Fruit fly (Drosophila melanogaster) whole organism, embryonic: ENCODE measurements around the gene eIF4H2.

Experiments used
- Atf-2 ChIP-seq: fragments of 200-800 bp; sonication (Bioruptor generic); optimal IDR thresholded peaks from 2 replicates; lab custom pipeline; 2016; ENCODE audit warnings: missing biosample characterization, missing genetic modification characterization
- CG10959 ChIP-seq: fragments of 200-800 bp; sonication (Bioruptor generic); IDR thresholded peaks from 2 replicates; pipeline ENCODE4 v1.3.6; 2022; ENCODE audit warnings: missing biosample characterization, missing genetic modification characterization
- CG11456 ChIP-seq: fragments of 200-800 bp; sonication (Bioruptor generic); IDR thresholded peaks from 3 replicates; pipeline ENCODE4 v1.3.6; 2022; ENCODE audit warnings: missing biosample characterization, missing genetic modification characterization
- CG13624 ChIP-seq: fragments of 200-800 bp; sonication (Bioruptor generic); optimal IDR thresholded peaks from 2 replicates; lab custom pipeline; 2016; ENCODE audit warnings: missing biosample characterization, missing genetic modification characterization
- CG14441 ChIP-seq: fragments of 200-800 bp; sonication (Bioruptor generic); IDR thresholded peaks from 2 replicates; pipeline ENCODE4 v1.3.6; 2022; ENCODE audit warnings: missing biosample characterization, missing genetic modification characterization
- CG18764 ChIP-seq: fragments of 200-800 bp; sonication (Bioruptor generic); optimal IDR thresholded peaks from 3 replicates; lab custom pipeline; 2016; ENCODE audit warnings: missing biosample characterization, missing genetic modification characterization
- CG3065 ChIP-seq: fragments of 200-800 bp; sonication (Bioruptor generic); optimal IDR thresholded peaks from 2 replicates; lab custom pipeline; 2016; ENCODE audit warnings: missing biosample characterization, missing genetic modification characterization
- CG31441 ChIP-seq: fragments of 200-800 bp; sonication (Bioruptor generic); IDR thresholded peaks from 2 replicates; pipeline ENCODE4 v1.3.6; 2022; ENCODE audit warnings: missing biosample characterization, missing genetic modification characterization
- CG3281 ChIP-seq: fragments of 200-800 bp; sonication (Bioruptor generic); optimal IDR thresholded peaks from 3 replicates; lab custom pipeline; 2017; ENCODE audit warnings: missing biosample characterization, mild to moderate bottlenecking, missing genetic modification characterization
- CG3407 ChIP-seq: fragments of 200-800 bp; sonication (Bioruptor generic); optimal IDR thresholded peaks from 2 replicates; lab custom pipeline; 2018; ENCODE audit warnings: missing biosample characterization, mild to moderate bottlenecking, missing genetic modification characterization
- CG6683 ChIP-seq: fragments of 200-800 bp; sonication (Bioruptor generic); optimal IDR thresholded peaks from 2 replicates; lab custom pipeline; 2017; ENCODE audit warnings: missing biosample characterization, mild to moderate bottlenecking, missing genetic modification characterization, missing genetic modification reagents
- CG6689 ChIP-seq: fragments of 200-800 bp; sonication (Bioruptor generic); IDR thresholded peaks from 2 replicates; pipeline ENCODE4 v1.3.6; 2022; ENCODE audit warnings: missing biosample characterization, missing genetic modification characterization
- CG7839 ChIP-seq: fragments of 200-800 bp; sonication (Bioruptor generic); optimal IDR thresholded peaks from 3 replicates; lab custom pipeline; 2018; ENCODE audit warnings: missing biosample characterization, mild to moderate bottlenecking, missing genetic modification characterization, moderate library complexity
- CG7928 ChIP-seq: fragments of 200-800 bp; sonication (Bioruptor generic); optimal IDR thresholded peaks from 2 replicates; lab custom pipeline; 2017; ENCODE audit warnings: missing biosample characterization, mild to moderate bottlenecking, missing genetic modification characterization
- CG7963 ChIP-seq: fragments of 200-800 bp; sonication (Bioruptor generic); IDR thresholded peaks from 3 replicates; pipeline ENCODE4 v1.3.6; 2022; ENCODE audit warnings: missing biosample characterization, missing genetic modification characterization; ENCODE audit not compliant: partially characterized antibody
- CG8944 ChIP-seq: fragments of 200-800 bp; sonication (Bioruptor generic); optimal IDR thresholded peaks from 3 replicates; lab custom pipeline; 2016; ENCODE audit warnings: missing biosample characterization, missing genetic modification characterization
- CG9797 ChIP-seq: fragments of 200-800 bp; sonication (Bioruptor generic); optimal IDR thresholded peaks from 3 replicates; lab custom pipeline; 2018; ENCODE audit warnings: missing biosample characterization, mild to moderate bottlenecking, missing genetic modification characterization
- CTCF ChIP-seq: fragments of 200-800 bp; sonication (Bioruptor generic); optimal IDR thresholded peaks from 2 replicates; lab custom pipeline; 2017; ENCODE audit warnings: missing biosample characterization, mild to moderate bottlenecking, missing genetic modification characterization, moderate library complexity
- Doc2 ChIP-seq: fragments of 200-800 bp; sonication (Bioruptor generic); IDR thresholded peaks from 2 replicates; pipeline ENCODE4 v1.3.6; 2022; ENCODE audit warnings: missing biosample characterization, missing genetic modification characterization
- Ets97D ChIP-seq: fragments of 200-800 bp; sonication (Bioruptor generic); optimal IDR thresholded peaks from 3 replicates; lab custom pipeline; 2016; ENCODE audit warnings: missing biosample characterization, missing genetic modification characterization
- HHEX ChIP-seq: fragments of 200-800 bp; sonication (Bioruptor generic); optimal IDR thresholded peaks from 3 replicates; lab custom pipeline; 2017; ENCODE audit warnings: missing biosample characterization, mild to moderate bottlenecking, missing genetic modification characterization, missing genetic modification reagents
- Med ChIP-seq: fragments of 200-800 bp; sonication (Bioruptor generic); peaks from one replicate; lab custom pipeline; 2016; ENCODE audit warnings: missing biosample characterization, missing genetic modification characterization, mild to moderate bottlenecking, inconsistent platforms, moderate library complexity
- Pdp1 ChIP-seq, 2 experiments: fragments of 200-800 bp; sonication (Bioruptor generic); optimal IDR thresholded peaks; 3 replicates each; lab custom pipeline; 2016; ENCODE audit warnings: missing biosample characterization in 2 of 2, missing genetic modification characterization in 2 of 2, mild to moderate bottlenecking in 1 of 2, moderate library complexity in 1 of 2
- Ptx1 ChIP-seq: fragments of 200-800 bp; sonication (Bioruptor generic); IDR thresholded peaks from 2 replicates; pipeline ENCODE4 v1.3.6; 2022; ENCODE audit warnings: missing biosample characterization, missing genetic modification characterization
- Xrp1 ChIP-seq: fragments of 200-800 bp; sonication (Bioruptor generic); IDR thresholded peaks from 2 replicates; pipeline ENCODE4 v1.3.6; 2022; ENCODE audit warnings: missing biosample characterization, missing genetic modification characterization
- cad ChIP-seq: fragments of >200 bp; optimal IDR thresholded peaks from 2 replicates; lab custom pipeline; 2017; ENCODE audit warnings: missing biosample characterization, missing genetic modification characterization
- ci ChIP-seq: fragments of 200-800 bp; sonication (Bioruptor generic); IDR thresholded peaks from 3 replicates; pipeline ENCODE4 v1.3.6; 2022; ENCODE audit warnings: missing biosample characterization, missing genetic modification characterization
- dysf ChIP-seq: fragments of 200-800 bp; sonication (Bioruptor generic); IDR thresholded peaks from 3 replicates; pipeline ENCODE4 v1.3.6; 2022; ENCODE audit warnings: missing biosample characterization, missing genetic modification characterization
- gcm2 ChIP-seq: fragments of 200-800 bp; sonication (Bioruptor generic); optimal IDR thresholded peaks from 2 replicates; lab custom pipeline; 2016; ENCODE audit warnings: missing biosample characterization, missing genetic modification characterization
- gem ChIP-seq: fragments of 200-800 bp; sonication (Bioruptor generic); optimal IDR thresholded peaks from 2 replicates; lab custom pipeline; 2019; ENCODE audit warnings: missing biosample characterization, mild to moderate bottlenecking, missing genetic modification characterization, moderate library complexity
- ind ChIP-seq: fragments of 200-800 bp; sonication (Bioruptor generic); optimal IDR thresholded peaks from 3 replicates; lab custom pipeline; 2016; ENCODE audit warnings: missing biosample characterization, missing genetic modification characterization
- jing ChIP-seq: fragments of 200-800 bp; sonication (Bioruptor generic); optimal IDR thresholded peaks from 2 replicates; lab custom pipeline; 2018; ENCODE audit warnings: missing biosample characterization, mild to moderate bottlenecking, missing genetic modification characterization
- jumu ChIP-seq: fragments of 200-800 bp; sonication (Bioruptor generic); optimal IDR thresholded peaks from 3 replicates; lab custom pipeline; 2016; ENCODE audit warnings: missing biosample characterization, missing genetic modification characterization
- kah ChIP-seq: fragments of 200-800 bp; sonication (Bioruptor generic); optimal IDR thresholded peaks from 2 replicates; lab custom pipeline; 2018; ENCODE audit warnings: missing biosample characterization, mild to moderate bottlenecking, missing genetic modification characterization
- mam ChIP-seq: fragments of 200-800 bp; sonication (Bioruptor generic); optimal IDR thresholded peaks from 3 replicates; lab custom pipeline; 2016; ENCODE audit warnings: missing biosample characterization, missing genetic modification characterization
- nerfin-1 ChIP-seq: fragments of 200-800 bp; sonication (Bioruptor generic); optimal IDR thresholded peaks from 3 replicates; lab custom pipeline; 2019; ENCODE audit warnings: missing biosample characterization, mild to moderate bottlenecking, missing genetic modification characterization, moderate library complexity
- nerfin-2 ChIP-seq: fragments of 200-800 bp; sonication (Bioruptor generic); IDR thresholded peaks from 2 replicates; pipeline ENCODE4 v1.3.6; 2022; ENCODE audit warnings: missing biosample characterization, missing genetic modification characterization; ENCODE audit not compliant: partially characterized antibody
- onecut ChIP-seq: fragments of 200-800 bp; sonication (Bioruptor generic); IDR thresholded peaks from 2 replicates; pipeline ENCODE4 v1.3.6; 2022; ENCODE audit warnings: missing biosample characterization, missing genetic modification characterization
- pan ChIP-seq, 4 experiments: fragments of >200 bp in 3 of 4; fragments of 200-800 bp in 1 of 4; sonication (Bioruptor generic) in 1 of 4; optimal IDR thresholded peaks in 3 of 4; IDR thresholded peaks in 1 of 4; 2 replicates each; pipeline versions ENCODE4 v1.3.6 to Lab custom; 2017 to 2022; ENCODE audit warnings: missing biosample characterization in 2 of 4, missing genetic modification characterization in 2 of 4, mixed read lengths in 1 of 4
- peb ChIP-seq: fragments of 200-800 bp; sonication (Bioruptor generic); IDR thresholded peaks from 2 replicates; pipeline ENCODE4 v1.3.6; 2022; ENCODE audit warnings: missing biosample characterization, missing genetic modification characterization
- prd ChIP-seq, 3 experiments: fragments of >200 bp in 2 of 3; fragments of 200-800 bp in 1 of 3; sonication (Bioruptor generic) in 1 of 3; optimal IDR thresholded peaks in 2 of 3; IDR thresholded peaks in 1 of 3; 2 replicates in 2 of 3; 3 replicates in 1 of 3; pipeline versions ENCODE4 v1.3.6 to Lab custom; 2017 to 2022; ENCODE audit warnings: missing biosample characterization in 1 of 3, missing genetic modification characterization in 1 of 3
- pum ChIP-seq: fragments of 200-800 bp; sonication (Bioruptor generic); optimal IDR thresholded peaks from 2 replicates; lab custom pipeline; 2016; ENCODE audit warnings: missing biosample characterization, missing genetic modification characterization
- pzg ChIP-seq: fragments of 200-800 bp; sonication (Bioruptor generic); optimal IDR thresholded peaks from 3 replicates; lab custom pipeline; 2018; ENCODE audit warnings: missing biosample characterization, mild to moderate bottlenecking, missing genetic modification characterization, moderate library complexity
- ranshi ChIP-seq: fragments of 200-800 bp; sonication (Bioruptor generic); IDR thresholded peaks from 2 replicates; pipeline ENCODE4 v1.3.6; 2022; ENCODE audit warnings: missing biosample characterization, missing genetic modification characterization
- row ChIP-seq: fragments of 200-800 bp; sonication (Bioruptor generic); IDR thresholded peaks from 3 replicates; pipeline ENCODE4 v1.3.6; 2022; ENCODE audit warnings: missing biosample characterization, missing genetic modification characterization
- sens ChIP-seq: fragments of 200-800 bp; sonication (Bioruptor generic); peaks from one replicate; lab custom pipeline; 2016; ENCODE audit warnings: missing biosample characterization, missing genetic modification characterization
- sisA ChIP-seq: fragments of 200-800 bp; sonication (Bioruptor generic); IDR thresholded peaks from 2 replicates; pipeline ENCODE4 v1.3.6; 2022; ENCODE audit warnings: missing biosample characterization, missing genetic modification characterization
- tll ChIP-seq, 2 experiments: fragments of 200-800 bp in 1 of 2; fragments of >200 bp in 1 of 2; sonication (Bioruptor generic) in 1 of 2; optimal IDR thresholded peaks; 2 replicates each; lab custom pipeline; 2017 to 2019; ENCODE audit warnings: missing biosample characterization in 2 of 2, missing genetic modification characterization in 2 of 2, mild to moderate bottlenecking in 1 of 2, moderate library complexity in 1 of 2
- tup ChIP-seq: fragments of 200-800 bp; sonication (Bioruptor generic); optimal IDR thresholded peaks from 2 replicates; lab custom pipeline; 2016; ENCODE audit warnings: missing biosample characterization, mild to moderate bottlenecking, missing genetic modification characterization, moderate library complexity
- tx ChIP-seq: fragments of 200-800 bp; sonication (Bioruptor generic); optimal IDR thresholded peaks from 2 replicates; lab custom pipeline; 2016; ENCODE audit warnings: missing biosample characterization, missing genetic modification characterization
- vvl ChIP-seq: fragments of 200-800 bp; sonication (Bioruptor generic); IDR thresholded peaks from 2 replicates; pipeline ENCODE4 v1.3.6; 2022; ENCODE audit warnings: missing biosample characterization, missing genetic modification characterization

eIF4H2 gene

DNA sequence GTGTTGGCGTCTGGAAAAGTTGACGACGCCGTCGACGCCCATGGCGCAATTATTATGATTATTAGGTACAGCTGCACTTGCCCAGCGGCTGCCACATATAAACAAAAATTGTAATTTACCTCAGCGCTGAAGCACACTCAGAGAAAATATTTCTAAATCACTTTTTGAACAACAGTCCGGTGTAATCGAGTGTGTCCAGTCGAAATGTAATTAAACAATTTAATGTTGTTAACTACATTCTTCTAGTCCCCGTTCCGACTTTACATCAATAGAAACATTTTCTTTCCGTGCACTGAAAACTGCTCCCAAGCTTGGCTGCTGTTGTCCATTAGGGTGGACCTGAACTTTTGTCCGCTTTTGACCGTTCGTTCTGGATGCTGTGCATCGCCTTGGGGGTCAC, 3.1 kb downstream of the eIF4H2 start:
- TF ChIP-seq CG3065 (GFP tag; lab: Kevin White, UChicago) (no peak), CG9797 (no peak), tx (GFP tag; lab: Kevin White, UChicago) (no peak), pan (optimal IDR thresholded peaks at IDR 0.05; lab: Kevin White, UChicago) (no peak), pan (GFP tag; optimal IDR thresholded peaks at IDR 0.05 in 1 of 2, IDR thresholded peaks at IDR 0.05 in 1 of 2) (peak in 1 of 2 experiments; percentile 11), kah (GFP tag; lab: Kevin White, UChicago) (no peak), CG13624 (GFP tag; lab: Kevin White, UChicago) (no peak), CG3407 (GFP tag; lab: Kevin White, UChicago) (no peak), ind (peak; percentile 8), Atf-2 (GFP tag; lab: Kevin White, UChicago) (no peak), CG11456 (GFP tag; lab: Robert Waterston, UW) (no peak), CG14441 (GFP tag; lab: Robert Waterston, UW) (peak; percentile 48; the same call in 1 of the 2 replicates), cad (no peak), CG7963 (GFP tag; lab: Robert Waterston, UW) (no peak), prd (optimal IDR thresholded peaks at IDR 0.05; lab: Kevin White, UChicago) (no peak), prd (GFP tag; IDR thresholded peaks at IDR 0.05; lab: Robert Waterston, UW) (peak; percentile 59; the same call in 2 of the 3 replicates), CG31441 (GFP tag; lab: Robert Waterston, UW) (0 out of 2 replicates have a peak, but pooled peaks have one; percentile 27), CG7839 (tag; lab: Kevin White, UChicago) (peak; percentile 34), sisA (GFP tag; lab: Robert Waterston, UW) (peak; percentile 41), nerfin-1 (tag; lab: Kevin White, UChicago) (no peak), gem (tag; lab: Kevin White, UChicago) (peak; percentile 35), CG7928 (GFP tag; lab: Kevin White, UChicago) (no peak), jumu (GFP tag; lab: Kevin White, UChicago) (peak; percentile 6), Doc2 (GFP tag; lab: Robert Waterston, UW) (no peak), sens (GFP tag; lab: Kevin White, UChicago) (peak; percentile 87), CG10959 (GFP tag; lab: Robert Waterston, UW) (no peak), peb (GFP tag; lab: Robert Waterston, UW) (no peak), tll (GFP tag; optimal IDR thresholded peaks at IDR 0.05; lab: Kevin White, UChicago) (no peak), Xrp1 (GFP tag; lab: Robert Waterston, UW) (peak; percentile 31; the same call in 1 of the 2 replicates), gcm2 (no peak), pzg (GFP tag; lab: Kevin White, UChicago) (no peak), pum (peak; percentile 13), Med (GFP tag; lab: Kevin White, UChicago) (peak; percentile 86), CTCF (GFP tag; lab: Kevin White, UChicago) (no peak), ci (GFP tag; lab: Robert Waterston, UW) (peak; percentile 62; the same call in 1 of the 3 replicates), CG6689 (GFP tag; lab: Robert Waterston, UW) (peak; percentile 29; the same call in 1 of the 2 replicates), Pdp1 (GFP tag; optimal IDR thresholded peaks at IDR 0.05; lab: Kevin White, UChicago) (peak in 1 of 2 experiments; percentile 24), CG18764 (GFP tag; lab: Kevin White, UChicago) (no peak), ranshi (GFP tag; lab: Robert Waterston, UW) (no peak), CG8944 (GFP tag; lab: Kevin White, UChicago) (no peak), tup (GFP tag; lab: Kevin White, UChicago) (no peak), Ptx1 (GFP tag; lab: Robert Waterston, UW) (0 out of 2 replicates have a peak, but pooled peaks have one; percentile 25), CG6683 (no peak), dysf (GFP tag; lab: Robert Waterston, UW) (peak; percentile 27; the same call in 2 of the 3 replicates), mam (GFP tag; lab: Kevin White, UChicago) (peak; percentile 17), row (GFP tag; lab: Robert Waterston, UW) (peak; percentile 37; the same call in 1 of the 3 replicates), jing (GFP tag; lab: Kevin White, UChicago) (no peak), CG3281 (GFP tag; lab: Kevin White, UChicago) (no peak), onecut (no peak), nerfin-2 (GFP tag; lab: Robert Waterston, UW) (no peak), Ets97D (GFP tag; lab: Kevin White, UChicago) (no peak), HHEX (GFP tag; lab: Kevin White, UChicago) (no peak), vvl (GFP tag; lab: Robert Waterston, UW) (0 out of 2 replicates have a peak, but pooled peaks have one; percentile 35)
